Worm (Caenorhabditis elegans) whole organism, mixed stage, embryonic: ENCODE results near the gene K03H6.4.

Experiments
- M03D4.4 ChIP-seq: sonication (generic microtip); optimal IDR thresholded peaks from 2 replicates; lab custom pipeline; 2017; ENCODE audit warnings: mild to moderate bottlenecking, missing genetic modification characterization, missing compliant biosample characterization
- bed-3 ChIP-seq: fragments of 200-800 bp; sonication (Bioruptor generic); optimal IDR thresholded peaks from 3 replicates; lab custom pipeline; 2018; ENCODE audit warnings: mild to moderate bottlenecking, missing genetic modification characterization, moderate library complexity, missing compliant biosample characterization
- blmp-1 ChIP-seq: fragments of 150-350 bp; optimal IDR thresholded peaks from 2 replicates; lab custom pipeline; 2014; ENCODE audit warnings: missing biosample characterization, missing genetic modification characterization
- ceh-43 ChIP-seq: fragments of 200-800 bp; sonication (Bioruptor generic); optimal IDR thresholded peaks from 2 replicates; lab custom pipeline; 2018; ENCODE audit warnings: mild to moderate bottlenecking, missing genetic modification characterization, moderate library complexity, missing compliant biosample characterization
- ceh-83 ChIP-seq: fragments of 200-800 bp; sonication (Bioruptor generic); optimal IDR thresholded peaks from 2 replicates; lab custom pipeline; 2018; ENCODE audit warnings: mild to moderate bottlenecking, missing genetic modification characterization, missing compliant biosample characterization
- cnd-1 ChIP-seq: fragments of 200-800 bp; sonication (Bioruptor generic); optimal IDR thresholded peaks from 2 replicates; lab custom pipeline; 2018; ENCODE audit warnings: mild to moderate bottlenecking, missing genetic modification characterization, missing compliant biosample characterization
- drap-1 ChIP-seq: fragments of 200-800 bp; sonication (Bioruptor generic); optimal IDR thresholded peaks from 3 replicates; lab custom pipeline; 2018; ENCODE audit warnings: mild to moderate bottlenecking, missing genetic modification characterization, missing compliant biosample characterization
- elt-1 ChIP-seq: sonication (generic microtip); optimal IDR thresholded peaks from 2 replicates; lab custom pipeline; 2017; ENCODE audit warnings: missing genetic modification characterization, mild to moderate bottlenecking, missing compliant biosample characterization, antibody characterized with exemption, moderate library complexity, borderline replicate concordance; ENCODE audit not compliant: insufficient read depth
- elt-3 ChIP-seq: fragments of 150-350 bp; optimal IDR thresholded peaks from 2 replicates; lab custom pipeline; 2014; ENCODE audit warnings: missing biosample characterization, missing genetic modification characterization
- flh-1 ChIP-seq: fragments of 200-800 bp; sonication (Bioruptor generic); optimal IDR thresholded peaks from 2 replicates; lab custom pipeline; 2018; ENCODE audit warnings: mild to moderate bottlenecking, missing genetic modification characterization, moderate library complexity, missing compliant biosample characterization
- ham-2 ChIP-seq: fragments of 200-800 bp; sonication (Bioruptor generic); optimal IDR thresholded peaks from 2 replicates; lab custom pipeline; 2018; ENCODE audit warnings: mild to moderate bottlenecking, missing genetic modification characterization, missing compliant biosample characterization
- hlh-1 ChIP-seq: fragments of 150-350 bp; optimal IDR thresholded peaks from 2 replicates; lab custom pipeline; 2014; ENCODE audit warnings: missing biosample characterization, missing genetic modification reagents, missing genetic modification characterization
- lin-13 ChIP-seq: fragments of 150-350 bp; optimal IDR thresholded peaks from 2 replicates; lab custom pipeline; 2014; ENCODE audit warnings: missing biosample characterization, missing genetic modification characterization
- lin-32 ChIP-seq: fragments of 200-800 bp; sonication (Bioruptor generic); optimal IDR thresholded peaks from 2 replicates; lab custom pipeline; 2018; ENCODE audit warnings: mild to moderate bottlenecking, missing genetic modification characterization, missing compliant biosample characterization
- lsy-2 ChIP-seq: fragments of 150-350 bp; optimal IDR thresholded peaks from 2 replicates; lab custom pipeline; 2014; ENCODE audit warnings: missing biosample characterization, missing genetic modification characterization
- mab-5 ChIP-seq: fragments of 150-350 bp; optimal IDR thresholded peaks from 2 replicates; lab custom pipeline; 2014; ENCODE audit warnings: missing biosample characterization, missing genetic modification characterization
- mep-1 ChIP-seq: fragments of 150-350 bp; optimal IDR thresholded peaks from 2 replicates; lab custom pipeline; 2017; ENCODE audit warnings: missing biosample characterization, missing genetic modification reagents, missing genetic modification characterization, inconsistent platforms
- mls-2 ChIP-seq: sonication (generic microtip); optimal IDR thresholded peaks from 2 replicates; lab custom pipeline; 2016; ENCODE audit warnings: mild to moderate bottlenecking, missing genetic modification characterization, moderate library complexity, missing compliant biosample characterization
- nhr-2 ChIP-seq: fragments of 150-350 bp; optimal IDR thresholded peaks from 2 replicates; lab custom pipeline; 2014; ENCODE audit warnings: missing biosample characterization, missing genetic modification characterization
- nhr-237 ChIP-seq: fragments of 150-350 bp; optimal IDR thresholded peaks from 2 replicates; lab custom pipeline; 2014; ENCODE audit warnings: missing biosample characterization, missing genetic modification characterization
- nhr-28 ChIP-seq: fragments of 150-350 bp; optimal IDR thresholded peaks from 2 replicates; lab custom pipeline; 2014; ENCODE audit warnings: missing biosample characterization, missing genetic modification characterization
- nhr-76 ChIP-seq: sonication (generic microtip); optimal IDR thresholded peaks from 2 replicates; lab custom pipeline; 2017; ENCODE audit warnings: missing biosample characterization, missing genetic modification characterization
- sem-2 ChIP-seq: fragments of 200-800 bp; sonication (Bioruptor generic); optimal IDR thresholded peaks from 2 replicates; lab custom pipeline; 2018; ENCODE audit warnings: mild to moderate bottlenecking, missing genetic modification characterization, missing compliant biosample characterization
- snpc-4 ChIP-seq: fragments of 150-350 bp; optimal IDR thresholded peaks from 2 replicates; lab custom pipeline; 2014; ENCODE audit warnings: missing biosample characterization, missing genetic modification characterization
- sptf-1 ChIP-seq: sonication (generic microtip); optimal IDR thresholded peaks from 2 replicates; lab custom pipeline; 2017; ENCODE audit warnings: mild to moderate bottlenecking, missing genetic modification characterization, moderate library complexity, missing compliant biosample characterization
- tbx-8 ChIP-seq: fragments of 200-800 bp; sonication (Bioruptor generic); optimal IDR thresholded peaks from 2 replicates; lab custom pipeline; 2018; ENCODE audit warnings: mild to moderate bottlenecking, missing genetic modification characterization, moderate library complexity, missing compliant biosample characterization
- unc-120 ChIP-seq: sonication (generic microtip); optimal IDR thresholded peaks from 2 replicates; lab custom pipeline; 2017; ENCODE audit warnings: missing genetic modification characterization, missing compliant biosample characterization; ENCODE audit not compliant: poor library complexity, severe bottlenecking
- unc-39 ChIP-seq: fragments of 150-350 bp; optimal IDR thresholded peaks from 2 replicates; lab custom pipeline; 2014; ENCODE audit warnings: missing biosample characterization, missing genetic modification characterization
- unc-62 ChIP-seq: fragments of 150-350 bp; optimal IDR thresholded peaks from 2 replicates; lab custom pipeline; 2014; ENCODE audit warnings: missing biosample characterization, missing genetic modification reagents, missing genetic modification characterization
- ztf-11 ChIP-seq: fragments of 150-350 bp; optimal IDR thresholded peaks from 2 replicates; lab custom pipeline; 2014; ENCODE audit warnings: missing biosample characterization, missing genetic modification characterization

K03H6.4 gene

ce11 chrIV:1522358-1522757, 1.2 kb upstream of the K03H6.4 start:
- TF ChIP-seq blmp-1 = no peak
- no peak for TF ChIP-seq M03D4.4 (tag; lab: Kevin White, UChicago)
- no peak for TF ChIP-seq mab-5 (tag; lab: Kevin White, UChicago)
- TF ChIP-seq sem-2 (GFP tag; lab: Kevin White, UChicago) = no peak
- no peak for TF ChIP-seq elt-1
- TF ChIP-seq bed-3 (GFP tag; lab: Kevin White, UChicago) = no peak
- no peak for TF ChIP-seq lin-32 (GFP tag; lab: Kevin White, UChicago)
- no peak for TF ChIP-seq ceh-83 (GFP tag; lab: Kevin White, UChicago)
- no peak for TF ChIP-seq nhr-237 (tag; lab: Kevin White, UChicago)
- TF ChIP-seq ztf-11 (tag; lab: Kevin White, UChicago) = no peak
- TF ChIP-seq cnd-1 (tag; lab: Kevin White, UChicago) = no peak

ce11 chrIV:1516527-1516926, 4.6 kb downstream of the K03H6.4 start, which contains the start of gene clec-172:
Gene clec-172 (minus strand): TSS chrIV:1516627.
- no peak for TF ChIP-seq drap-1 (GFP tag; lab: Kevin White, UChicago)
- TF ChIP-seq tbx-8 (GFP tag; lab: Kevin White, UChicago) = no peak
- TF ChIP-seq nhr-237 (tag; lab: Kevin White, UChicago) = no peak
- no peak for TF ChIP-seq lin-13 (tag; lab: Kevin White, UChicago)
- TF ChIP-seq sptf-1 (tag; lab: Kevin White, UChicago) = no peak
- no peak for TF ChIP-seq hlh-1
- no peak for TF ChIP-seq unc-39 (tag; lab: Kevin White, UChicago)
- no peak for TF ChIP-seq sem-2 (GFP tag; lab: Kevin White, UChicago)

ce11 chrIV:1515891-1516290, 5.2 kb downstream of the K03H6.4 start:
- TF ChIP-seq mep-1 (tag; lab: Kevin White, UChicago) (no peak), elt-3 (tag; lab: Kevin White, UChicago) (no peak), snpc-4 (no peak), blmp-1 (no peak), flh-1 (GFP tag; lab: Kevin White, UChicago) (no peak), unc-62 (GFP tag; lab: Kevin White, UChicago) (no peak), hlh-1 (no peak), drap-1 (GFP tag; lab: Kevin White, UChicago) (no peak), sem-2 (GFP tag; lab: Kevin White, UChicago) (no peak), bed-3 (GFP tag; lab: Kevin White, UChicago) (no peak), lin-13 (tag; lab: Kevin White, UChicago) (no peak), lsy-2 (no peak), mls-2 (tag; lab: Kevin White, UChicago) (no peak), ham-2 (GFP tag; lab: Kevin White, UChicago) (no peak), ceh-83 (GFP tag; lab: Kevin White, UChicago) (no peak), nhr-28 (tag; lab: Kevin White, UChicago) (no peak), nhr-76 (tag; lab: Kevin White, UChicago) (no peak)

ce11 chrIV:1514415-1514814, 6.7 kb downstream of the K03H6.4 start:
- TF ChIP-seq ham-2 (GFP tag; lab: Kevin White, UChicago) (peak; percentile 10), ceh-43 (GFP tag; lab: Kevin White, UChicago) (no peak), M03D4.4 (tag; lab: Kevin White, UChicago) (no peak), mep-1 (tag; lab: Kevin White, UChicago) (no peak), ceh-83 (GFP tag; lab: Kevin White, UChicago) (no peak), mls-2 (tag; lab: Kevin White, UChicago) (peak; percentile 12), cnd-1 (tag; lab: Kevin White, UChicago) (peak; percentile 41), sem-2 (GFP tag; lab: Kevin White, UChicago) (peak; percentile 22), lin-32 (GFP tag; lab: Kevin White, UChicago) (no peak), nhr-2 (tag; lab: Kevin White, UChicago) (no peak)

- TF ChIP-seq unc-120 (no peak), mep-1 (tag; lab: Kevin White, UChicago) (no peak), cnd-1 (tag; lab: Kevin White, UChicago) (no peak)
- TF ChIP-seq, all 35 proteins: peak for 0
Measured at ce11 chrIV:1512944-1513343, 8.2 kb downstream of the K03H6.4 start.
